Fruit fly (Drosophila melanogaster): Measurements from ENCODE around the gene CG14151.

CG14151 gene

dm6 chr3L:10656451-10657198, 28.3 kb upstream of the CG14151 start (continued):
- peak; percentile 77 for TF ChIP-seq CG6765 (GFP tag; optimal IDR thresholded peaks at IDR 0.05)
- peak; percentile 70 for TF ChIP-seq CG18619 (GFP tag; optimal IDR thresholded peaks at IDR 0.05)
- no peak for TF ChIP-seq prd (optimal IDR thresholded peaks at IDR 0.05)
- TF ChIP-seq prd (GFP tag; IDR thresholded peaks at IDR 0.05) = no peak
- TF ChIP-seq Taf1 (GFP tag; IDR thresholded peaks at IDR 0.05) = no peak
- TF ChIP-seq psq (GFP tag; optimal IDR thresholded peaks at IDR 0.05) = peak; percentile 51
- no peak for TF ChIP-seq kni (GFP tag; optimal IDR thresholded peaks at IDR 0.05)
- TF ChIP-seq Elba2 (GFP tag; optimal IDR thresholded peaks at IDR 0.05) = no peak
- TF ChIP-seq CG7556 (GFP tag; optimal IDR thresholded peaks at IDR 0.05) = peak; percentile 54
- TF ChIP-seq Ada2b (GFP tag; IDR thresholded peaks at IDR 0.05) = peak; percentile 28; the same call in 1 of the 2 replicates
- TF ChIP-seq CG32532 (GFP tag; IDR thresholded peaks at IDR 0.05) = peak; percentile 33; the same call in 1 of the 2 replicates
- TF ChIP-seq mam (GFP tag; optimal IDR thresholded peaks at IDR 0.05) = peak; percentile 38
- peak; percentile 47 for TF ChIP-seq CG12659 (GFP tag; optimal IDR thresholded peaks at IDR 0.05)
- TF ChIP-seq Ptx1 (GFP tag; IDR thresholded peaks at IDR 0.05) = 0 out of 2 replicates have a peak, but pooled peaks have one; percentile 17
- peak; percentile 65; the same call in 2 of the 3 replicates for TF ChIP-seq so (GFP tag; IDR thresholded peaks at IDR 0.05)
- TF ChIP-seq sc (optimal IDR thresholded peaks at IDR 0.05) = no peak
- TF ChIP-seq sc (GFP tag; optimal IDR thresholded peaks at IDR 0.05) = peak; percentile 62
- peak; percentile 53 for TF ChIP-seq CG12299 (tag; optimal IDR thresholded peaks at IDR 0.05)
- TF ChIP-seq Bteb2 (GFP tag; optimal IDR thresholded peaks at IDR 0.05) = peak; percentile 18
- TF ChIP-seq klu (GFP tag; IDR thresholded peaks at IDR 0.05) = no peak
- TF ChIP-seq CG1647 (GFP tag; optimal IDR thresholded peaks at IDR 0.05) = peak; percentile 71
- no peak for TF ChIP-seq dysf (GFP tag; IDR thresholded peaks at IDR 0.05)
- peak; percentile 47 for TF ChIP-seq Nf-YB (GFP tag; optimal IDR thresholded peaks at IDR 0.05)
- peak; percentile 78 for TF ChIP-seq CG18599 (GFP tag; optimal IDR thresholded peaks at IDR 0.05)
- no peak for TF ChIP-seq dm (GFP tag; optimal IDR thresholded peaks at IDR 0.05)
- TF ChIP-seq gem (tag; optimal IDR thresholded peaks at IDR 0.05) = peak; percentile 69

- peak; percentile 67 for TF ChIP-seq Med (GFP tag)
- TF ChIP-seq Pdp1 (GFP tag; optimal IDR thresholded peaks at IDR 0.05) = peak in 1 of 2 experiments; percentile 34
- no peak for TF ChIP-seq h (optimal IDR thresholded peaks at IDR 0.05)
- TF ChIP-seq sens (GFP tag) = peak; percentile 55
- TF ChIP-seq Lim3 (GFP tag; IDR thresholded peaks at IDR 0.05) = no peak
- TF ChIP-seq CG1603 (tag; optimal IDR thresholded peaks at IDR 0.05) = peak; percentile 8
- no peak for TF ChIP-seq CG6683 (GFP tag; optimal IDR thresholded peaks at IDR 0.05)
- peak; percentile 19 for TF ChIP-seq gem (tag; optimal IDR thresholded peaks at IDR 0.05)
Observed at dm6 chr3L:10654439-10654838, 26.2 kb upstream of the CG14151 start.

dm6 chr3L:10652487-10652886, 24.2 kb upstream of the CG14151 start:
- TF ChIP-seq ems (GFP tag; optimal IDR thresholded peaks at IDR 0.05) (no peak), MTF-1 (GFP tag; optimal IDR thresholded peaks at IDR 0.05; ENCODE audit: borderline replicate concordance) (no peak), chm (GFP tag; IDR thresholded peaks at IDR 0.05) (no peak), knrl (GFP tag; IDR thresholded peaks at IDR 0.05; ENCODE audit: partially characterized antibody) (no peak), sima (GFP tag; optimal IDR thresholded peaks at IDR 0.05) (no peak), CG30403 (GFP tag; optimal IDR thresholded peaks at IDR 0.05) (no peak), danr (GFP tag; IDR thresholded peaks at IDR 0.05) (no peak), pan (optimal IDR thresholded peaks at IDR 0.05) (no peak), pan (GFP tag; optimal IDR thresholded peaks at IDR 0.05 in 1 of 2, IDR thresholded peaks at IDR 0.05 in 1 of 2) (no peak), CG6854 (GFP tag; optimal IDR thresholded peaks at IDR 0.05) (no peak), PHDP (tag; optimal IDR thresholded peaks at IDR 0.05) (no peak), CG2129 (GFP tag; IDR thresholded peaks at IDR 0.05; ENCODE audit: partially characterized antibody) (no peak), CG10209 (GFP tag; optimal IDR thresholded peaks at IDR 0.05) (no peak)
